Worm (Caenorhabditis elegans) whole organism, young adult: ENCODE results near the gene ztf-8.

ENCODE experiments used
- B0261.1 ChIP-seq: sonication (generic microtip); optimal IDR thresholded peaks from 2 replicates; lab custom pipeline; 2016; ENCODE audit warnings: mild to moderate bottlenecking, missing genetic modification characterization, moderate library complexity, missing compliant biosample characterization
- F57A8.1 ChIP-seq: fragments of 200-800 bp; sonication (Bioruptor generic); optimal IDR thresholded peaks from 2 replicates; lab custom pipeline; 2018; ENCODE audit warnings: mild to moderate bottlenecking, missing genetic modification characterization, moderate library complexity, missing compliant biosample characterization
- Y53G8AR.9 ChIP-seq: fragments of 200-800 bp; sonication (Bioruptor generic); conservative IDR thresholded peaks from 2 replicates; pipeline ENCODE4 v1.3.6; 2022; ENCODE audit warnings: missing genetic modification reagents, missing genetic modification characterization, missing compliant biosample characterization
- ceh-27 ChIP-seq: fragments of 200-800 bp; sonication (Bioruptor generic); optimal IDR thresholded peaks from 2 replicates; lab custom pipeline; 2018; ENCODE audit warnings: mild to moderate bottlenecking, missing genetic modification characterization, moderate library complexity, missing compliant biosample characterization
- dpl-1 ChIP-seq: fragments of 150-350 bp; optimal IDR thresholded peaks from 2 replicates; lab custom pipeline; 2014; ENCODE audit warnings: missing biosample characterization, missing genetic modification reagents, missing genetic modification characterization
- egrh-3 ChIP-seq: fragments of 200-800 bp; sonication (Bioruptor generic); IDR thresholded peaks from 2 replicates; pipeline ENCODE4 v1.3.6; 2022; ENCODE audit warnings: missing genetic modification reagents, missing genetic modification characterization, missing compliant biosample characterization
- hlh-26 ChIP-seq: fragments of 200-800 bp; sonication (Bioruptor generic); conservative IDR thresholded peaks from 2 replicates; pipeline ENCODE4 v1.3.6; 2022; ENCODE audit warnings: missing genetic modification reagents, missing genetic modification characterization, missing compliant biosample characterization
- mes-4 ChIP-seq: sonication (generic microtip); optimal IDR thresholded peaks from 2 replicates; lab custom pipeline; 2016; ENCODE audit warnings: missing genotype, missing genetic modification characterization, missing compliant biosample characterization
- nfya-1 ChIP-seq: sonication (generic microtip); optimal IDR thresholded peaks from 2 replicates; lab custom pipeline; 2017; ENCODE audit warnings: antibody characterized with exemption, missing compliant biosample characterization, missing genetic modification characterization, borderline replicate concordance; ENCODE audit not compliant: insufficient read depth
- pha-4 ChIP-seq: fragments of 150-350 bp; sonication (generic microtip); optimal IDR thresholded peaks from 2 replicates; lab custom pipeline; 2014; ENCODE audit warnings: missing biosample characterization, missing genetic modification reagents, missing genetic modification characterization
- unc-130 ChIP-seq: sonication (generic microtip); optimal IDR thresholded peaks from 2 replicates; lab custom pipeline; 2016; ENCODE audit warnings: missing genetic modification reagents, missing genetic modification characterization, missing compliant biosample characterization

- no peak for TF ChIP-seq hlh-26 (GFP tag; lab: Robert Waterston, UW)
- TF ChIP-seq dpl-1 (GFP tag; lab: Kevin White, UChicago) = no peak
- no peak for TF ChIP-seq B0261.1 (tag; lab: Kevin White, UChicago)
- TF ChIP-seq mes-4 (tag; lab: Kevin White, UChicago) = no peak
- TF ChIP-seq pha-4 (tag; lab: Kevin White, UChicago) = no peak
- no peak for TF ChIP-seq egrh-3 (GFP tag; lab: Robert Waterston, UW)
- TF ChIP-seq nfya-1 = no peak
- TF ChIP-seq F57A8.1 (GFP tag; lab: Kevin White, UChicago) = no peak
- TF ChIP-seq Y53G8AR.9 (GFP tag; lab: Robert Waterston, UW) = no peak
- no peak for TF ChIP-seq unc-130 (GFP tag; lab: Kevin White, UChicago)
- peak; percentile 17 for TF ChIP-seq ceh-27
These were observed 5.9 kb downstream of the ztf-8 start, which contains the start of gene ZC395.5 for ce11 chrIII:5267217-5267906.
